Worm (Caenorhabditis elegans) whole organism, L4 larva: ENCODE results near the gene Y17G7B.8.

Experiments used
- F10B5.3 ChIP-seq: sonication (generic microtip); optimal IDR thresholded peaks from 2 replicates; lab custom pipeline; 2016; ENCODE audit warnings: mild to moderate bottlenecking, missing genetic modification characterization, missing compliant biosample characterization
- F26F4.8 ChIP-seq: fragments of 200-800 bp; sonication (Bioruptor generic); conservative IDR thresholded peaks from 2 replicates; pipeline ENCODE4 v1.3.6; 2022; ENCODE audit warnings: missing genetic modification characterization, missing compliant biosample characterization
- F44E2.7 ChIP-seq: fragments of 200-800 bp; sonication (Bioruptor generic); IDR thresholded peaks from 2 replicates; pipeline ENCODE4 v2.1.2; 2022; ENCODE audit warnings: missing genetic modification characterization, missing compliant biosample characterization
- R02D3.7 ChIP-seq: fragments of 150-350 bp; sonication (generic microtip); optimal IDR thresholded peaks from 3 replicates; lab custom pipeline; 2014; ENCODE audit warnings: missing biosample characterization, missing genetic modification characterization
- T20F7.1 ChIP-seq: fragments of 200-800 bp; sonication (Bioruptor generic); optimal IDR thresholded peaks from 2 replicates; lab custom pipeline; 2018; ENCODE audit warnings: mild to moderate bottlenecking, missing genetic modification characterization, missing compliant biosample characterization
- T26A8.4 ChIP-seq: fragments of 200-800 bp; sonication (Bioruptor generic); IDR thresholded peaks from 2 replicates; pipeline ENCODE4 v1.3.6; 2022; ENCODE audit warnings: missing genetic modification characterization, missing compliant biosample characterization
- Y48G9A.11 ChIP-seq: fragments of 200-800 bp; sonication (Bioruptor generic); IDR thresholded peaks from 2 replicates; pipeline ENCODE4 v1.3.6; 2022; ENCODE audit warnings: missing genetic modification reagents, missing genetic modification characterization, missing compliant biosample characterization
- ZK337.2 ChIP-seq: fragments of 200-800 bp; sonication (Bioruptor generic); IDR thresholded peaks from 2 replicates; pipeline ENCODE4 v1.3.6; 2022; ENCODE audit warnings: missing genetic modification reagents, missing genetic modification characterization, missing compliant biosample characterization
- ZK546.5 ChIP-seq, 2 experiments: sonication (generic microtip); optimal IDR thresholded peaks; 2 replicates each; lab custom pipeline; 2017; ENCODE audit warnings: missing biosample characterization in 2 of 2, missing genetic modification characterization in 2 of 2
- aha-1 ChIP-seq: fragments of 150-350 bp; peaks from one replicate; lab custom pipeline; 2014; ENCODE audit warnings: missing biosample characterization, missing genetic modification characterization
- ceh-28 ChIP-seq: fragments of 150-350 bp; optimal IDR thresholded peaks from 2 replicates; lab custom pipeline; 2014; ENCODE audit warnings: missing biosample characterization, missing genetic modification reagents, missing genetic modification characterization
- ceh-32 ChIP-seq: sonication (generic microtip); optimal IDR thresholded peaks from 2 replicates; lab custom pipeline; 2016; ENCODE audit warnings: mild to moderate bottlenecking, missing genetic modification characterization, missing compliant biosample characterization; ENCODE audit not compliant: poor library complexity
- ceh-44 ChIP-seq: fragments of 200-800 bp; sonication (Bioruptor generic); IDR thresholded peaks from 2 replicates; pipeline ENCODE4 v1.3.6; 2022; ENCODE audit warnings: missing genetic modification reagents, missing genetic modification characterization, missing compliant biosample characterization
- ceh-62 ChIP-seq: sonication (generic microtip); optimal IDR thresholded peaks from 2 replicates; lab custom pipeline; 2017; ENCODE audit warnings: missing biosample characterization, missing genetic modification characterization
- ces-1 ChIP-seq: fragments of 150-350 bp; sonication (generic microtip); optimal IDR thresholded peaks from 4 replicates; lab custom pipeline; 2014; ENCODE audit warnings: missing biosample characterization, missing genetic modification reagents, missing genetic modification characterization
- ctbp-1 ChIP-seq: fragments of 200-800 bp; sonication (Bioruptor generic); IDR thresholded peaks from 2 replicates; pipeline ENCODE4 v1.3.6; 2022; ENCODE audit warnings: missing genetic modification reagents, missing genetic modification characterization, missing compliant biosample characterization
- daf-12 ChIP-seq: fragments of 150-350 bp; optimal IDR thresholded peaks from 2 replicates; lab custom pipeline; 2014; ENCODE audit warnings: missing biosample characterization, missing genetic modification reagents, missing genetic modification characterization
- daf-8 ChIP-seq: fragments of 200-800 bp; sonication (Bioruptor generic); IDR thresholded peaks from 2 replicates; pipeline ENCODE4 v1.3.6; 2022; ENCODE audit warnings: missing genetic modification characterization, missing compliant biosample characterization
- dmd-8 ChIP-seq: fragments of 200-800 bp; sonication (Bioruptor generic); IDR thresholded peaks from 2 replicates; pipeline ENCODE4 v1.3.6; 2022; ENCODE audit warnings: missing genetic modification characterization, missing compliant biosample characterization
- dmd-9 ChIP-seq: fragments of 200-800 bp; sonication (Bioruptor generic); IDR thresholded peaks from 2 replicates; pipeline ENCODE4 v1.3.6; 2022; ENCODE audit warnings: missing genetic modification reagents, missing genetic modification characterization, missing compliant biosample characterization
- dpl-1 ChIP-seq: fragments of 150-350 bp; optimal IDR thresholded peaks from 2 replicates; lab custom pipeline; 2014; ENCODE audit warnings: missing biosample characterization, missing genetic modification reagents, missing genetic modification characterization
- egl-27 ChIP-seq: sonication (generic microtip); optimal IDR thresholded peaks from 3 replicates; lab custom pipeline; 2017; ENCODE audit warnings: missing biosample characterization, missing genetic modification reagents, missing genetic modification characterization
- egl-43 ChIP-seq: fragments of 200-800 bp; sonication (Bioruptor generic); IDR thresholded peaks from 2 replicates; pipeline ENCODE4 v1.3.6; 2022; ENCODE audit warnings: missing genetic modification reagents, missing genetic modification characterization, missing compliant biosample characterization
- fkh-10 ChIP-seq: fragments of 150-350 bp; optimal IDR thresholded peaks from 2 replicates; lab custom pipeline; 2014; ENCODE audit warnings: missing biosample characterization, missing genetic modification reagents, missing genetic modification characterization
- fos-1 ChIP-seq: fragments of 150-350 bp; optimal IDR thresholded peaks from 2 replicates; lab custom pipeline; 2014; ENCODE audit warnings: missing biosample characterization, missing genetic modification characterization
- gei-8 ChIP-seq: fragments of 200-800 bp; sonication (Bioruptor generic); optimal IDR thresholded peaks from 2 replicates; lab custom pipeline; 2018; ENCODE audit warnings: mild to moderate bottlenecking, missing genetic modification characterization, missing compliant biosample characterization
- hif-1 ChIP-seq, 2 experiments: sonication (generic microtip); optimal IDR thresholded peaks; 2 replicates each; lab custom pipeline; 2016 to 2017; ENCODE audit warnings: missing compliant biosample characterization in 2 of 2, missing genetic modification characterization in 2 of 2, missing genetic modification reagents in 2 of 2, missing genotype in 2 of 2, mild to moderate bottlenecking in 1 of 2
- lin-1 ChIP-seq: fragments of 200-800 bp; sonication (Bioruptor generic); IDR thresholded peaks from 2 replicates; pipeline ENCODE4 v1.3.6; 2022; ENCODE audit warnings: missing genetic modification reagents, missing genetic modification characterization, missing compliant biosample characterization
- lin-13 ChIP-seq: fragments of 150-350 bp; optimal IDR thresholded peaks from 2 replicates; lab custom pipeline; 2014; ENCODE audit warnings: missing biosample characterization, missing genetic modification reagents, missing genetic modification characterization
- lin-15B ChIP-seq: fragments of 150-350 bp; sonication (generic microtip); optimal IDR thresholded peaks from 3 replicates; lab custom pipeline; 2014; ENCODE audit warnings: missing biosample characterization, missing genetic modification characterization
- lin-29 ChIP-seq: fragments of 200-800 bp; sonication (Bioruptor generic); IDR thresholded peaks from 2 replicates; pipeline ENCODE4 v1.3.6; 2022; ENCODE audit warnings: missing genetic modification reagents, missing genetic modification characterization, missing compliant biosample characterization
- madf-5 ChIP-seq, 2 experiments: fragments of 200-800 bp; sonication (Bioruptor generic); IDR thresholded peaks; 2 replicates each; pipeline ENCODE4 v1.3.6; 2022; ENCODE audit warnings: missing compliant biosample characterization in 2 of 2, missing genetic modification characterization in 2 of 2
- mep-1 ChIP-seq: fragments of 150-350 bp; sonication (generic microtip); optimal IDR thresholded peaks from 3 replicates; lab custom pipeline; 2014; ENCODE audit warnings: missing biosample characterization, missing genetic modification characterization
- mes-2 ChIP-seq: sonication (generic microtip); optimal IDR thresholded peaks from 2 replicates; lab custom pipeline; 2016; ENCODE audit warnings: missing genotype, mild to moderate bottlenecking, missing genetic modification characterization, missing compliant biosample characterization; ENCODE audit not compliant: poor library complexity, severe bottlenecking
- mxl-2 ChIP-seq: fragments of 200-800 bp; sonication (Bioruptor generic); conservative IDR thresholded peaks from 2 replicates; pipeline ENCODE4 v1.3.6; 2022; ENCODE audit warnings: missing genetic modification reagents, missing genetic modification characterization, missing compliant biosample characterization
- nhr-10 ChIP-seq: fragments of 150-350 bp; optimal IDR thresholded peaks from 2 replicates; lab custom pipeline; 2014; ENCODE audit warnings: missing biosample characterization, missing genetic modification characterization
- nhr-11 ChIP-seq: fragments of 150-350 bp; optimal IDR thresholded peaks from 2 replicates; lab custom pipeline; 2014; ENCODE audit warnings: missing biosample characterization, missing genetic modification characterization
- nhr-111 ChIP-seq: fragments of 200-800 bp; sonication (Bioruptor generic); optimal IDR thresholded peaks from 2 replicates; lab custom pipeline; 2018; ENCODE audit warnings: mild to moderate bottlenecking, missing genetic modification characterization, missing compliant biosample characterization
- nhr-237 ChIP-seq: sonication (generic microtip); optimal IDR thresholded peaks from 2 replicates; lab custom pipeline; 2017; ENCODE audit warnings: missing biosample characterization, missing genetic modification characterization
- nhr-25 ChIP-seq: sonication (generic microtip); optimal IDR thresholded peaks from 2 replicates; lab custom pipeline; 2017; ENCODE audit warnings: missing genetic modification characterization, mild to moderate bottlenecking, missing compliant biosample characterization, antibody characterized with exemption, moderate library complexity, borderline replicate concordance; ENCODE audit not compliant: insufficient read depth
- nhr-28 ChIP-seq: fragments of 150-350 bp; optimal IDR thresholded peaks from 2 replicates; lab custom pipeline; 2014; ENCODE audit warnings: missing biosample characterization, missing genetic modification characterization
- nhr-48 ChIP-seq: sonication (generic microtip); optimal IDR thresholded peaks from 2 replicates; lab custom pipeline; 2016; ENCODE audit warnings: mild to moderate bottlenecking, missing genetic modification characterization, missing compliant biosample characterization
- nhr-76 ChIP-seq: fragments of 150-350 bp; optimal IDR thresholded peaks from 2 replicates; lab custom pipeline; 2014; ENCODE audit warnings: missing biosample characterization, missing genetic modification characterization
- php-3 ChIP-seq: fragments of 200-800 bp; sonication (Bioruptor generic); IDR thresholded peaks from 2 replicates; pipeline ENCODE4 v1.3.6; 2022; ENCODE audit warnings: missing genetic modification reagents, missing genetic modification characterization, missing compliant biosample characterization
- sdz-12 ChIP-seq: fragments of 200-800 bp; sonication (Bioruptor generic); optimal IDR thresholded peaks from 2 replicates; lab custom pipeline; 2018; ENCODE audit warnings: mild to moderate bottlenecking, missing genetic modification characterization, missing compliant biosample characterization
- snpc-1.2 ChIP-seq: fragments of 200-800 bp; sonication (Bioruptor generic); IDR thresholded peaks from 2 replicates; pipeline ENCODE4 v1.3.6; 2022; ENCODE audit warnings: missing genetic modification reagents, missing genetic modification characterization, missing compliant biosample characterization
- snpc-4 ChIP-seq: fragments of 150-350 bp; optimal IDR thresholded peaks from 2 replicates; lab custom pipeline; 2014; ENCODE audit warnings: missing biosample characterization, missing genetic modification characterization
- tag-97 ChIP-seq: fragments of 200-800 bp; sonication (Bioruptor generic); IDR thresholded peaks from 2 replicates; pipeline ENCODE4 v1.3.6; 2022; ENCODE audit warnings: missing genetic modification characterization, missing compliant biosample characterization
- unc-39 ChIP-seq: sonication (generic microtip); optimal IDR thresholded peaks from 2 replicates; lab custom pipeline; 2017; ENCODE audit warnings: missing biosample characterization, missing genetic modification characterization
- zag-1 ChIP-seq: fragments of 150-350 bp; optimal IDR thresholded peaks from 2 replicates; lab custom pipeline; 2014; ENCODE audit warnings: missing biosample characterization, missing genetic modification characterization
- zfp-2 ChIP-seq: sonication (generic microtip); optimal IDR thresholded peaks from 2 replicates; lab custom pipeline; 2016; ENCODE audit warnings: mild to moderate bottlenecking, missing genetic modification characterization, missing compliant biosample characterization
- zip-2 ChIP-seq: fragments of 150-350 bp; optimal IDR thresholded peaks from 2 replicates; lab custom pipeline; 2014; ENCODE audit warnings: missing biosample characterization, missing genetic modification characterization
- ztf-11 ChIP-seq: fragments of 150-350 bp; optimal IDR thresholded peaks from 2 replicates; lab custom pipeline; 2014; ENCODE audit warnings: missing biosample characterization, missing genetic modification characterization
- ztf-7 ChIP-seq: fragments of 150-350 bp; optimal IDR thresholded peaks from 2 replicates; lab custom pipeline; 2014; ENCODE audit warnings: missing biosample characterization, missing genetic modification characterization

Y17G7B.8 gene

ce11 chrII:12050607-12051006 lies 23.1 kb upstream of the Y17G7B.8 start (continued):
- TF ChIP-seq ceh-62 (no peak), mxl-2 (GFP tag; lab: Robert Waterston, UW) (no peak), php-3 (no peak), snpc-4 (no peak), nhr-10 (tag; lab: Kevin White, UChicago) (no peak), ZK546.5 (tag; optimal IDR thresholded peaks at IDR 0.05; lab: Kevin White, UChicago) (no peak), nhr-237 (tag; lab: Kevin White, UChicago) (no peak), lin-13 (GFP tag; lab: Kevin White, UChicago) (no peak), nhr-28 (tag; lab: Kevin White, UChicago) (peak; percentile 97), mep-1 (tag; lab: Kevin White, UChicago) (no peak), mes-2 (tag; lab: Kevin White, UChicago) (no peak), aha-1 (tag; lab: Kevin White, UChicago) (no peak), dmd-8 (GFP tag; lab: Robert Waterston, UW) (no peak), hif-1 (tag; optimal IDR thresholded peaks at IDR 0.05; lab: Kevin White, UChicago) (peak in 1 of 2 experiments; percentile 90), T26A8.4 (GFP tag; lab: Robert Waterston, UW) (no peak), lin-1 (GFP tag; lab: Robert Waterston, UW) (no peak), ztf-7 (peak; percentile 53), nhr-48 (tag; lab: Kevin White, UChicago) (no peak), tag-97 (GFP tag; lab: Robert Waterston, UW) (no peak), F44E2.7 (GFP tag; lab: Robert Waterston, UW) (no peak), zfp-2 (tag; lab: Kevin White, UChicago) (no peak), daf-12 (tag; lab: Kevin White, UChicago) (no peak), ces-1 (GFP tag; lab: Kevin White, UChicago) (no peak), F10B5.3 (tag; lab: Kevin White, UChicago) (no peak), nhr-11 (tag; lab: Kevin White, UChicago) (no peak), dmd-9 (GFP tag; lab: Robert Waterston, UW) (no peak), ceh-44 (GFP tag; lab: Robert Waterston, UW) (no peak), nhr-76 (tag; lab: Kevin White, UChicago) (no peak), sdz-12 (GFP tag; lab: Kevin White, UChicago) (no peak), nhr-25 (tag; lab: Kevin White, UChicago) (peak; percentile 27), egl-27 (tag; lab: Kevin White, UChicago) (no peak), ZK337.2 (GFP tag; lab: Robert Waterston, UW) (no peak), madf-5 (GFP tag; IDR thresholded peaks at IDR 0.05; lab: Robert Waterston, UW) (no peak), daf-8 (GFP tag; lab: Robert Waterston, UW) (no peak), egl-43 (GFP tag; lab: Robert Waterston, UW) (no peak), R02D3.7 (tag; lab: Kevin White, UChicago) (no peak), ztf-11 (tag; lab: Kevin White, UChicago) (no peak), zag-1 (tag; lab: Kevin White, UChicago) (no peak), zip-2 (tag; lab: Kevin White, UChicago) (no peak), dpl-1 (GFP tag; lab: Kevin White, UChicago) (no peak), lin-29 (GFP tag; lab: Robert Waterston, UW) (no peak), ceh-28 (no peak), F26F4.8 (GFP tag; lab: Robert Waterston, UW) (no peak), fos-1 (tag; lab: Kevin White, UChicago) (no peak), lin-15B (no peak), snpc-1.2 (GFP tag; lab: Robert Waterston, UW) (no peak), fkh-10 (GFP tag; lab: Kevin White, UChicago) (no peak), ctbp-1 (GFP tag; lab: Robert Waterston, UW) (no peak), unc-39 (no peak), gei-8 (GFP tag; lab: Kevin White, UChicago) (no peak), ceh-32 (tag; lab: Kevin White, UChicago) (no peak), T20F7.1 (GFP tag; lab: Kevin White, UChicago) (no peak), Y48G9A.11 (GFP tag; lab: Robert Waterston, UW) (no peak), nhr-111 (GFP tag; lab: Kevin White, UChicago) (no peak)
